Fruit fly (Drosophila melanogaster) ovary, adult (tissue): Measurements from ENCODE around the gene Ubx.
A peak's percentile ranks its signal among the peaks of the same experiment; 100 is the strongest.

Experiments used
- CG17801 ChIP-seq: fragments of 200-800 bp; optimal IDR thresholded peaks from 2 replicates; lab custom pipeline; 2019; ENCODE audit warnings: missing biosample characterization, mild to moderate bottlenecking, missing genetic modification characterization, moderate library complexity; ENCODE audit not compliant: partially characterized antibody

The Ubx gene

DNA sequence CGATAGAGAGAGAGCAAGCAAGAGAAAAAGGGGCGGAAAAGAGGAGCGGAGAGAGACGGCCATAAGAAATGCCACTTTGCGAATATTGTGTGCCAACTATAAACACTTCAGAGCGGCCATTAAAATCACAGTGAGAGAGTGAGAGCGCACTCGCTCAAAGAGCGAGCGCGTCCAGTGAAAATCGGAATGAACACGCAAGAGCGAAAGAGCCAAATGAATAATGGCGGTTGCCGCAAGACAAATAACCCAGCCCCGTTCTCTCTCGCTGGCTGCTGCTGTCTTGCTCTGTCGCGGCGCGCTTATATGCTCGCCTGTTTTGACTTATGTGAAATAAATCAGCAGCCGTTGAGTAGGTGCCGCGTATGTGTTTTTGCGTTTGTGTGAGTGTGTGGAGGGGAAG is 31.4 kb downstream of the Ubx start:
- no peak for TF ChIP-seq CG17801 (GFP tag; lab: Kevin White, UChicago)

DNA sequence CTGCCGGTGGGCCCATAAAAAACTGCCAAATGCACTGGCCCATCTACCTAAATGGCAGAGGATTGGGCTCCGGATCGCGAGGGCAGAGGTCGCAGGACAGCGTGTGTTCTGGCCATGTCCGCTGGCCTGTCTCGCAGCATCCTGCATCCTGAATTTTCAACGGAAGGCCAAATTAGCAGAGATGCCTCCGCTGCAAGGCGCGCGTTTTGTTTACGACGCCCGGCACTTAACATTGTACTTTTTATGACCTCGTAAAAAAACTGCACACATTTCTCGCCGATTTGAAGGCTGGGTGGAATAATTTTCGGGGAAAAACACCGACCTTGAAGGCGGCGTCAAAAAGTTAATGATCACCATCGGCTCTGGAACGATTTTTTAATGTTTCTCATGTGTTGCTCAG is 33.3 kb downstream of the Ubx start:
- no peak for TF ChIP-seq CG17801 (GFP tag; lab: Kevin White, UChicago)

- no peak for TF ChIP-seq CG17801 (GFP tag; lab: Kevin White, UChicago)
Observed at dm6 chr3R:16682901-16683300, 51.3 kb downstream of the Ubx start.

DNA sequence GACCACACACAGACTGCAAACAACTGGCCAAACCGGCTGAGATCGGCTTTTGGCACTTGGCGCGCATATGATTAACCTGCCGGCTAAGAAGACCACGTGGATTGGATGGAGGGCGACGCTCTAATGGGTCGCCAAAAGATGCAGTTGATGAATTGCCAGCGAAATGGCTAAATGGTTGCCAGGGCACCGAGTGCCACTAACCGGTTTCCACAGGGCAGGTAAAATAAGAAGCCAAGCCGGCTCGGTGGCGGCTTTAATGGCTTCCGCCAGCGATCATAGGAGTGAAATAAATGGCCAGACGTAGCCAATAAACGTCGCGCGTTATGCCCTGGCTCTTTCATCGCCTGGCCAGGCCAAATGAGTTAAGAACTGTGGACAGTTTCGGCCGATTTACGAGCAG is 56.3 kb downstream of the Ubx start:
- no peak for TF ChIP-seq CG17801 (GFP tag; lab: Kevin White, UChicago)

- no peak for TF ChIP-seq CG17801 (GFP tag; lab: Kevin White, UChicago)
Observed at dm6 chr3R:16676518-16676917, 57.7 kb downstream of the Ubx start.

DNA sequence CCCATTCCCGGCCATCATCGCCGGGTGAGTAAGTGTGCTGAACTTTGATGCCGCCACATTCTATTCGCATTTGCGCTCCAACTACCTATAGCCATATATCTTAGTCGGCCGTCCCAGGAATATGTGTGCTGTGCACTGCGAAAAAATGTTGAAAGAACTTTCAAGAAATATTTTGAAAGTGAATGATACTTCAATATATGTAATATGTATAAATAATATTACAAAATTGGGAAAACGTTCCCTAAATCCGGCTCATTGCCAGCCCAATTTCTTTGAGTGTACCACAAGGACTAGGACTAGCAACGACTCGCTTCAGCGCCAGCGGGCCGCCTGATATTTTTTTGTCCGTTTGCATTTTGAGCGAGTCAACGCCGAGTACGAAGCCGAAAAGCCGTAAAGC is 61.0 kb downstream of the Ubx start:
- TF ChIP-seq CG17801 (GFP tag; lab: Kevin White, UChicago): no peak

DNA sequence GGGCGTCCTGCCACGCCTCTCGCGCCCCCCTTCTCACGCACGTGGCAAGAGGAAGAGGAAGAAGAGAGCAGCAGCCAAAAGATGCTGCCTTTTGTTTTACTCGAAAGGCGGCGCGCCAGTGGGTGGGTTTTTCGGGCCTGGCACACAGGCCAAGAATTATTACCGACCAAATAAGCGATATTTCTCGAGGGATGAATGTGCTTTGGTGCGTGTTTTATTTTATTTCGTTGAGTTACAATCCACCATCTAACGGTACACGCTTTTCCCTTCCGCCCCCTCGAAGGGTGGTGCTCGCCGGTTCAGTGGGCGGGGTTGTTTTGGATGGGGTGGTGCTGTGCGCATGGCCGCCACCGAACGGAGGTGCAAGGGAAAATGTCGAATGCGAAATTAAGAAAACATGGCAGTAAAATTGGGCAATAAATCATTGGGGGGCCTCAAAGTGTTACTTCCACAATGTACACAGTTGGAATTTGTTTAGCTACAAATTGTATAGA is 62.0 kb downstream of the Ubx start:
- no peak for TF ChIP-seq CG17801 (GFP tag; lab: Kevin White, UChicago)

DNA sequence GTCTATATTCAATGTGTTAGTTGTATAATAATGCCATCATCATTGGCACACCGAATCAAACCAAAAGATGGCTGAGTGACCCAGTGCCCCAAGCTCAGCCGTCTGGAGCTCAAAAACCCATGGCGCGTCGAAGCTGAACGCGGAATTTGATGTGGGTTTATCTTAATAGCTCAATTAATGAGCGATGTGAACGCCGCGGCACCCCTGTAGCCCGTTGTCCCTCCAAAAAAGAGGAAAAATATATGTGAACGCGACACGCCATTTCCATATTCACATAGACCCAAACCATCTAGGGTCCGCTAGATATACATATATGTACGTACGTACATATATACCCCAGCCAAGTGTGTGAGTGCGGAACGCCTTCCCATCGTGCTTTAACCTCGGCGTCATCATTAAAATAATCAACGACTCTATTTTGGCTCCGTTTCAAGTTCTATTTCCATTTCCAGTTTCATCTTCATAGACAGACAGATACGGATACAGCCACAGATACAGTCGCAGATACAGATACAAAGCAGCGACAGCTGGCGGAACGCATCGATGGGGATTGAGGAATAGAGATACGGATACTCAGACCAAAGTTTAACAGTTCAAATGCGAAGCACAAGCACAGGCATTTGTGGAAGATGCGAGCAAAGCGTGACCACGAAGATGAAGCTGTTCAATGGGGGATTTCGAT is 69.9 kb downstream of the Ubx start:
- TF ChIP-seq CG17801 (GFP tag; lab: Kevin White, UChicago): no peak

DNA sequence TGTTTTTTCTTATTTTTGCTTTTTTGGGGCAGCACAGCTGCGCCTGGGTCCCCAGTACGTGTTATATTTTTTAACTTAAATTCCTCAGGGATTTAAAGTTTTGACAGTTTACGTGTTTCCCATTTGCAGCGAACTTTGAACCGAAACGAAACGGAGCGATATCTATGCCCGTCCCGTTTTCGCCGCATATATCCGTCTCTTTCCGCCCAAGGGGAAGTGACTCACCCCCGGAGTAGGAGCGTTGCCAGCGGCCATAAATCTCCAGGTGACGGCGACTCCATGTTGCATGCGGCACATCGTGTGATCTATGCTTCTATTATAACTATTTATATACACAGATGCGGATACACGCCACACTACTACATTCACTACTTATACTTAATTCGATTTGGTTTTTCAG is 72.5 kb downstream of the Ubx start:
- no peak for TF ChIP-seq CG17801 (GFP tag; lab: Kevin White, UChicago)

dm6 chr3R:16655494-16656493 is 78.4 kb downstream of the Ubx start, which contains the start of gene modSP:
modSP (minus strand) TSS chr3R:16655662.
- no peak for TF ChIP-seq CG17801 (GFP tag; lab: Kevin White, UChicago)

dm6 chr3R:16655000-16655493 is 79.2 kb downstream of the Ubx start:
- TF ChIP-seq CG17801 (GFP tag; lab: Kevin White, UChicago): no peak

- peak; percentile 37 for TF ChIP-seq CG17801 (GFP tag; lab: Kevin White, UChicago)
Observed at dm6 chr3R:16652091-16652490, 82.1 kb downstream of the Ubx start, which contains the start of gene CG14907. CG14907 (minus strand) TSS chr3R:16652319.

- no peak for TF ChIP-seq CG17801 (GFP tag; lab: Kevin White, UChicago)
Observed at dm6 chr3R:16650950-16651349, 83.3 kb downstream of the Ubx start, which contains the start of gene Mettl4. Mettl4 (minus strand) TSS chr3R:16651157.

- no peak for TF ChIP-seq CG17801 (GFP tag; lab: Kevin White, UChicago)
Observed at dm6 chr3R:16649282-16649681, 84.9 kb downstream of the Ubx start.

DNA sequence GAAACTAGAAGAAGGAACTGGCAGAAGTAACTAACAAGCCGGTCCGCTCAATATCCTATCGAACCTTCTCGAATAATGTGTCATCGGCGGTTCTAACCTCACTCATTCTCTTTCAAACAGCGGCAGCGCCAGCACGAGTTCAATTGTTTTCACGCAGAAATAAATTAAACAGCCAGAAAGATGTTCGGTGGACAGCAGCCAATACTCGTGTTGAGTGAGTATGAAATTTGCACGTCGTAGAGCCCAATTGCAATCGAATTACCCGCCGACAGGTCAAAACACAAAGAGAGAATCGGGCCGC is 86.6 kb downstream of the Ubx start:
- peak; percentile 16 for TF ChIP-seq CG17801 (GFP tag; lab: Kevin White, UChicago)
